Fruit fly (Drosophila melanogaster): ENCODE measurements around the gene CG15743.
A peak's percentile ranks its signal among the peaks of the same experiment; 100 is the strongest.

Gene CG15743

DNA sequence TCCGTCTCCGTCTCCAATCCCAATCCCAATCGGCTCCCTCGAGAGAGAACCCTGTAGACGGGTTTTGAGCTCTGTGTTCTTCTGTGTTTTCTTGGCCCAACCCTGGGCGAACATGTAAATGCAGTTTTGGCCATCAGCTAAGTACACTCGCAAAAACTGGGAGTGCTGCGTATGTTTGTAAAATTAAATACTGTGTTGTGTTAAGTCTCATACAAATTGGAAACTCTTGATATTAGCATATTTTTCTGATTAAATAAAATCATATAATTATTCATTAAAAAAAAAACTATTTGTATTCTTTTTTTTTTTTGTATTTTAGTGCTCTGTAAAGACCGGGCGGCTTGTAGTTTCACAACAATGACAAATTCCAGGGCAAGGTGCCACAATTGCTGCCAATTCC lies 39.7 kb upstream of the CG15743 start:
- TF ChIP-seq nom (GFP tag; optimal IDR thresholded peaks at IDR 0.05) (peak; percentile 61), ems (GFP tag; optimal IDR thresholded peaks at IDR 0.05) (no peak), knrl (GFP tag; IDR thresholded peaks at IDR 0.05; ENCODE audit: partially characterized antibody) (no peak), lbe (GFP tag; optimal IDR thresholded peaks at IDR 0.05) (peak; percentile 33), bsh (GFP tag; optimal IDR thresholded peaks at IDR 0.05) (peak in 1 of 2 experiments; percentile 59), mirr (GFP tag; optimal IDR thresholded peaks at IDR 0.05) (no peak)

DNA sequence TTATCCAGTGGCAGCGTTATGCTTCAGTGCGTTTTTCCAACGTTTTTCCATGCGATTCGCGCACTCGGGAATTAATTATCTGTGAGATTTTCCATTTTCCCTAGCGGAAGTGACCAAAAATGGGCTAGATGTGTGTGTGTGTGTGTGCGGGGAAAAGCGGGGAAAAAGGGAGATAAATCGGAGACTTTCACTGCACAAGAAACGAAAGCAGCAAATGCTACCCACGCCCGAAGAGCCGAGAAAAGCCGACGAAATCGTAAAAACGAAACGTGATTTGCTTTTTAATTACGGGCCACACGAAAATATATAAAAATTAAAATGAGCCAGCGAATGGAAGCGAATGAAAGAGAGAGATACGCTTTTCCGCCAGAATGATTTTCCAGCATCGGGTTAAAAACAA lies 37.7 kb upstream of the CG15743 start:
- TF ChIP-seq tup (GFP tag; optimal IDR thresholded peaks at IDR 0.05) = no peak
- TF ChIP-seq CG10267 (tag; optimal IDR thresholded peaks at IDR 0.05) = no peak
- peak; percentile 18; the same call in 1 of the 3 replicates for TF ChIP-seq sr (GFP tag; IDR thresholded peaks at IDR 0.05)
- peak; percentile 44; the same call in 1 of the 2 replicates for TF ChIP-seq crol (GFP tag; IDR thresholded peaks at IDR 0.05)
- no peak for TF ChIP-seq CG10147 (GFP tag; optimal IDR thresholded peaks at IDR 0.05)
- no peak for TF ChIP-seq aop (GFP tag; IDR thresholded peaks at IDR 0.05)
- peak; percentile 5 for TF ChIP-seq CG7745 (tag; optimal IDR thresholded peaks at IDR 0.05)
- peak; percentile 89 for TF ChIP-seq Blimp-1 (GFP tag; optimal IDR thresholded peaks at IDR 0.05)
- TF ChIP-seq cg (GFP tag; optimal IDR thresholded peaks at IDR 0.05) = peak; percentile 6
- peak; percentile 70 for TF ChIP-seq Deaf1 (tag; optimal IDR thresholded peaks at IDR 0.05)
- TF ChIP-seq zfh1 (GFP tag; IDR thresholded peaks at IDR 0.05) = no peak
- 0 out of 3 replicates have a peak, but pooled peaks have one; percentile 39 for TF ChIP-seq HLH4C (GFP tag; IDR thresholded peaks at IDR 0.05; ENCODE audit: partially characterized antibody)
- TF ChIP-seq sd (tag; optimal IDR thresholded peaks at IDR 0.05) = no peak

DNA sequence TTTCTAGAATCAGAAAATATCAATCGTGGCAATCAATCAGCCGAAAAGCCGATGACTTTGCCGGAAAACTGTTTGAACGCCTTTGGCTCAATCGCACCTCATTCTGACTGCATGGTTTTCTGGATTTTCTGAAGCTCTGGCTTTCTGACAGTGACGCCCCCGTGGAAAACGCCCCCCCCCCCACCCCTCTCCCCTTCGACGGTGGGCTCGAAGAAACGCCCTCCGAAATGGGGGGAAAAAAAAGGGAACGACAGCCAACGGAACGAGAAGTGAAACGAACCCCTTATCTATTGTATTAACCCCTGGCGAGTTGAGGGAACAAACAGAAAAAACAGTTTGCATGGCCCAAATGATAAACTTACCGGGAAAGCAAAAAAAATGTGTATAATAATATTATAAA lies 37.0 kb upstream of the CG15743 start:
- TF ChIP-seq crol (GFP tag; IDR thresholded peaks at IDR 0.05) (peak; percentile 92), ci (GFP tag; IDR thresholded peaks at IDR 0.05) (peak; percentile 45; the same call in 1 of the 3 replicates), CG17328 (GFP tag; IDR thresholded peaks at IDR 0.05) (0 out of 2 replicates have a peak, but pooled peaks have one; percentile 5), CG3163 (GFP tag; optimal IDR thresholded peaks at IDR 0.05) (no peak), CG5180 (GFP tag; optimal IDR thresholded peaks at IDR 0.05) (peak; percentile 34), CG4617 (GFP tag; optimal IDR thresholded peaks at IDR 0.05; ENCODE audit: borderline replicate concordance) (no peak), CTCF (GFP tag; optimal IDR thresholded peaks at IDR 0.05) (no peak), CG12769 (tag; optimal IDR thresholded peaks at IDR 0.05) (peak; percentile 11), Side (GFP tag; optimal IDR thresholded peaks at IDR 0.05) (no peak), pfk (GFP tag; optimal IDR thresholded peaks at IDR 0.05) (peak; percentile 58), cwo (GFP tag; optimal IDR thresholded peaks at IDR 0.05) (no peak), lab (GFP tag; optimal IDR thresholded peaks at IDR 0.05) (peak; percentile 47), CG2199 (GFP tag; IDR thresholded peaks at IDR 0.05) (peak; percentile 31; the same call in 1 of the 3 replicates), sug (tag; optimal IDR thresholded peaks at IDR 0.05) (peak; percentile 28), ttk (GFP tag; IDR thresholded peaks at IDR 0.05) (0 out of 2 replicates have a peak, but pooled peaks have one; percentile 16)

DNA sequence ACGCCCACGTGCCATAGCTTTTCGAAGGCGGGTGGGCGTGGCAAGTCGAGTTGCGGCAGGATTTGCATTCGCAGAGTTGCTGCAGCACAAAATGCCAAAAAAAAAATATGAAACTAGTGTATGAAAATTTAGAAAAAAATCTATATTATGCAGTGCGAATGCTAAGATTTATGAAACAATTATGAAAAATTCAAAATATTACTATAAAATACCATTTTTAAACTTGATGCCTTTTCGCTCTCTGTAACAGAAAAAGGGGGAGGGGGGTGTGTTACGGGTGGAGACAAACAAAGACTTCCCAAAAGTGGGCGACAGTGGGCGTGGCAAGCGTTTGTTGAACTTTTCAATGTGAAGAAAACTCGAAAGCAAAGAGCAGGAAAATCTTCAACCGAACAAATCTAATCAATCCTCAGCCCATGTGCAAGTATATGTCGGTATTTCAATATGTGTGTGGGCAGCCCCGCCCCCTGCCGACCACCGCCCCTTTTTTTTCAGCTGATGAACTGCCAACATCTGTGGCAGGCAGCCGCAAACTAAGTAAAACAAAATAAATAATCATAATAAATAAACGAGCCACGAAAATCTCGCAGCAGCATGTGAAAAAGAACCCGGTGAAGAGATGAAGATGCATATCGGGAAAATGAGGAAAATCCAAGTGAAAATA lies 35.6 kb upstream of the CG15743 start:
- TF ChIP-seq CG8388 (GFP tag; optimal IDR thresholded peaks at IDR 0.05) = peak; percentile 22
- TF ChIP-seq sens (GFP tag) = peak; percentile 74
- TF ChIP-seq CG18262 (tag; optimal IDR thresholded peaks at IDR 0.05) = peak; percentile 27
- peak; percentile 16 for TF ChIP-seq CG7556 (GFP tag; optimal IDR thresholded peaks at IDR 0.05)
- TF ChIP-seq CG33213 (GFP tag; optimal IDR thresholded peaks at IDR 0.05) = no peak
- TF ChIP-seq bcd (GFP tag; optimal IDR thresholded peaks at IDR 0.05) = no peak
- TF ChIP-seq ssp (GFP tag; IDR thresholded peaks at IDR 0.05) = 0 out of 2 replicates have a peak, but pooled peaks have one; percentile 17
- no peak for TF ChIP-seq BEAF-32 (GFP tag; optimal IDR thresholded peaks at IDR 0.05)
- TF ChIP-seq zfh1 (GFP tag; IDR thresholded peaks at IDR 0.05) = 0 out of 3 replicates have a peak, but pooled peaks have one; percentile 7
- TF ChIP-seq ap (GFP tag; IDR thresholded peaks at IDR 0.05) = 0 out of 2 replicates have a peak, but pooled peaks have one; percentile 7
- TF ChIP-seq Elba2 (GFP tag; optimal IDR thresholded peaks at IDR 0.05) = no peak
- no peak for TF ChIP-seq Bteb2 (GFP tag; optimal IDR thresholded peaks at IDR 0.05)
- TF ChIP-seq az2 (GFP tag; optimal IDR thresholded peaks at IDR 0.05) = peak; percentile 26
- peak; percentile 4 for TF ChIP-seq CG14710 (tag; optimal IDR thresholded peaks at IDR 0.05)

Data from whole organism, embryonic.